Worm (Caenorhabditis elegans): ENCODE data around the gene ZC53.1.

ZC53.1 gene

ce11 chrX:1897243-1897642 lies 15.9 kb downstream of the ZC53.1 start, which contains the start of gene B0294.1:
Gene B0294.1 (minus strand): TSS chrX:1897343.
- no peak for TF ChIP-seq B0019.2 (GFP tag; conservative IDR thresholded peaks at IDR 0.05)
- no peak for TF ChIP-seq ztf-18 (tag; optimal IDR thresholded peaks at IDR 0.05)
- no peak for TF ChIP-seq F10E7.11 (tag; optimal IDR thresholded peaks at IDR 0.05)
- no peak for TF ChIP-seq repo-1 (tag; optimal IDR thresholded peaks at IDR 0.05)
- no peak for TF ChIP-seq lin-40 (tag; optimal IDR thresholded peaks at IDR 0.05)
- TF ChIP-seq ets-4 (GFP tag; optimal IDR thresholded peaks at IDR 0.05), result no peak
- no peak for TF ChIP-seq lsl-1 (GFP tag; optimal IDR thresholded peaks at IDR 0.05)
- TF ChIP-seq madf-8 (GFP tag; conservative IDR thresholded peaks at IDR 0.05), result no peak
- TF ChIP-seq nhr-90 (tag; optimal IDR thresholded peaks at IDR 0.05), result no peak
- no peak for TF ChIP-seq ceh-27 (GFP tag; optimal IDR thresholded peaks at IDR 0.05)
- TF ChIP-seq F57A8.1 (GFP tag; optimal IDR thresholded peaks at IDR 0.05), result no peak
- no peak for TF ChIP-seq F37B4.10 (GFP tag; IDR thresholded peaks at IDR 0.05)

DNA sequence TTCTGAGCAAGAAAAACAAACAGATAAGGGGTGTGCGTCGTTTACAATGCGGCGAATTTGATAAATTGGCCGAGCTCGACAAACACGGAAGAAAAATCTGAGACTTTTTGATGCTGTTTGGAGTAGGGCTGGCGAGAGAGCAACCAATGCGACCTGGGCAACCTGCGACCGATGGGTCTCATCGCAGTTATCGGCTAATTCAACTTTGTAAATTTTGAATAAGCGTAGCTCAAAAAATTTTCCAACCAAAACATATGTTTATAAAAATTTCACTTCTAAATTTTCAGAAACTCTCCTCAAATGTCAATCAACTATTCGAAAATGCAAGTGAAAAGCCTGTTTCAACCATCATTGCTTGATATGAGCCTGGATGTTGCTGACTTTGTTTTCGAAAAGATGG lies 21.3 kb downstream of the ZC53.1 start, which contains the start of gene B0294.3:
Gene B0294.3, plus strand, starts transcription at position 301 of the 400 bp plus-strand sequence.
- TF ChIP-seq sea-2 (GFP tag; IDR thresholded peaks at IDR 0.05) (no peak), ets-4 (GFP tag; optimal IDR thresholded peaks at IDR 0.05) (no peak), efl-1 (GFP tag; optimal IDR thresholded peaks at IDR 0.05) (no peak), lsl-1 (GFP tag; optimal IDR thresholded peaks at IDR 0.05) (no peak), aptf-3 (GFP tag; IDR thresholded peaks at IDR 0.05) (no peak), nfya-1 (tag; optimal IDR thresholded peaks at IDR 0.05; ENCODE audit: borderline replicate concordance, insufficient read depth) (no peak), snpc-1.1 (tag; optimal IDR thresholded peaks at IDR 0.05; ENCODE audit: insufficient read depth) (no peak), F22D6.2 (tag; optimal IDR thresholded peaks at IDR 0.05) (no peak), B0035.1 (tag; optimal IDR thresholded peaks at IDR 0.05) (no peak), K11D2.4 (GFP tag; IDR thresholded peaks at IDR 0.05) (no peak), rpc-1 (optimal IDR thresholded peaks at IDR 0.05) (no peak), rpc-1 (tag; optimal IDR thresholded peaks at IDR 0.05) (no peak), athp-1 (tag; optimal IDR thresholded peaks at IDR 0.05) (no peak), fkh-3 (tag; optimal IDR thresholded peaks at IDR 0.05) (no peak), ztf-28 (GFP tag; IDR thresholded peaks at IDR 0.05) (no peak), zfh-2 (GFP tag; conservative IDR thresholded peaks at IDR 0.05) (no peak), aptf-2 (GFP tag; conservative IDR thresholded peaks at IDR 0.05) (no peak), ceh-40 (GFP tag; IDR thresholded peaks at IDR 0.05) (no peak), ccch-3 (GFP tag; optimal IDR thresholded peaks at IDR 0.05) (no peak)

ce11 chrX:1890817-1891216 lies 22.3 kb downstream of the ZC53.1 start:
- no peak for TF ChIP-seq hlh-12 (tag; optimal IDR thresholded peaks at IDR 0.05)
- TF ChIP-seq sptf-2 (GFP tag; optimal IDR thresholded peaks at IDR 0.05), result no peak
- TF ChIP-seq Y53F4B.3 (GFP tag; IDR thresholded peaks at IDR 0.05), result no peak
- TF ChIP-seq hmg-1.2 (GFP tag; IDR thresholded peaks at IDR 0.05), result no peak
- TF ChIP-seq ztf-25 (GFP tag; IDR thresholded peaks at IDR 0.05), result no peak
- no peak for TF ChIP-seq aptf-2 (GFP tag; conservative IDR thresholded peaks at IDR 0.05)
- TF ChIP-seq repo-1 (tag; optimal IDR thresholded peaks at IDR 0.05), result no peak
- TF ChIP-seq ama-1 (optimal IDR thresholded peaks at IDR 0.05), result no peak
- no peak for TF ChIP-seq ama-1 (GFP tag; optimal IDR thresholded peaks at IDR 0.05)
- TF ChIP-seq attf-6 (GFP tag; IDR thresholded peaks at IDR 0.05), result no peak
- TF ChIP-seq nhr-90 (tag; optimal IDR thresholded peaks at IDR 0.05), result no peak
- TF ChIP-seq C17E4.6 (GFP tag; IDR thresholded peaks at IDR 0.05), result no peak
- no peak for TF ChIP-seq dpff-1 (tag; optimal IDR thresholded peaks at IDR 0.05)
- no peak for TF ChIP-seq rcor-1 (GFP tag; IDR thresholded peaks at IDR 0.05)
